Worm (Caenorhabditis elegans): Measurements from ENCODE around the gene fard-1.

Gene fard-1

DNA sequence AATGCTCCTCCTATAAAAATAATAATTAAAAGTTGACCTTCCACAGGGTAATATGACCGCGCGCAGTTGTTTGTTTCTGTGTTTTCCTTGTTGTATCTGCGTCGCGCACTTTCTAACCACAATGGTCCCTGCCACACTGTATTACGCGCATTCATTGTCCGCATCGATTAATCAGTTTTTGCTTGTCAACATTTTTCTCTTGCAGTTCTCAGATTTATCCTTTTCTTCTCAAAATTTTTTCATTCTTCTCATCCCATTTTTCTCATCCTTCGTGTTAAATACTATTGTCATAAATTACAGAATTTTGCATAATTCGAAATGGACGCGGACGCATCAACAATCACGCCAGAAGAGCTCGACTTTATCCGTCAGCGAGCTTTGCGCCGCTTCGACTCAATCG is 7.4 kb downstream of the fard-1 start, which contains the start of gene pfk-1.1:
Gene pfk-1.1 (plus strand): TSS at position 301 of the 400 bp plus-strand sequence.
- TF ChIP-seq tab-1 (GFP tag; IDR thresholded peaks at IDR 0.05) (no peak), T22C8.4 (GFP tag; IDR thresholded peaks at IDR 0.05) (no peak), flt-1 (GFP tag; IDR thresholded peaks at IDR 0.05) (no peak), med-1 (GFP tag; optimal IDR thresholded peaks at IDR 0.05; ENCODE audit: insufficient read depth) (no peak), klf-2 (GFP tag; conservative IDR thresholded peaks at IDR 0.05) (no peak), ztf-29 (GFP tag; IDR thresholded peaks at IDR 0.05) (no peak), ztf-23 (GFP tag; IDR thresholded peaks at IDR 0.05) (no peak)

DNA sequence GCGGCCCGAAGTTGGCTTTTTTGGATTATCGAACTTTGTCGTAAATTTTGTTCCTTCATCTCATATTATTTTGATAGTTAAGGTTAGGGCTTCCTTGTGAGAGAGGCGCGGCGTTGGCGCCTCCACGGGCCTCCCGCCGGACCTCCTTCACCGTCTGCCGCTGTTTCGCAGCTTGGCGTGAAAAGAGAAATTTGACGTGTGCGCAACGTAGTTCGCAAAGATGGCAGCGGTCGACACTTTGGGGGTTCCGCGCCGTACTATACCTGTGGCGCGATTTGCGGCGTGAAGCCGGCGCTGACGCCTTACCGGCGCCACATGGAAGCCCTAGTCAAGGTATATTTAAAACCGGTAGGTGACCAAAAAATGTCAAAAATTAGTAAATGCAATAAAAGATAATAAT is 9.2 kb downstream of the fard-1 start:
- TF ChIP-seq klf-2 (GFP tag; conservative IDR thresholded peaks at IDR 0.05) (no peak), med-1 (GFP tag; optimal IDR thresholded peaks at IDR 0.05; ENCODE audit: insufficient read depth) (no peak), flt-1 (GFP tag; IDR thresholded peaks at IDR 0.05) (no peak), ztf-23 (GFP tag; IDR thresholded peaks at IDR 0.05) (no peak), cog-1 (tag; optimal IDR thresholded peaks at IDR 0.05) (no peak), ref-1 (GFP tag; conservative IDR thresholded peaks at IDR 0.05) (no peak), ztf-29 (GFP tag; IDR thresholded peaks at IDR 0.05) (no peak), T22C8.4 (GFP tag; IDR thresholded peaks at IDR 0.05) (no peak), tab-1 (GFP tag; IDR thresholded peaks at IDR 0.05) (no peak)

DNA sequence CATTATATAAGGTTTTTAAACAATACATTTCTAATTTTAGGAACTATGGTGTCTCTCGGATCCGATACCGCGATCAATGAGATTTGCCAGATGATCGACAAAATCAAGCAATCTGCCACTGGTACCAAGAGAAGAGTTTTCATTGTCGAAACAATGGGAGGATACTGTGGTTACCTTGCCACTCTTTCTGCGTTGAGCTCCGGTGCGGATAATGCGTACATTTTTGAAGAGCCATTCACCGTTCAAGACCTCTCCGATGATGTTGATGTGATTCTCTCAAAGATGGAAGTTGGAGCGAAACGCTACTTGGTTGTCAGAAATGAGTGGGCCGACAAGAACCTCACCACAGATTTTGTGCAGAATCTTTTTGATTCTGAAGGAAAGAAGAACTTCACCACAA is 10.4 kb downstream of the fard-1 start:
- TF ChIP-seq ztf-23 (GFP tag; IDR thresholded peaks at IDR 0.05) (no peak), ref-1 (GFP tag; conservative IDR thresholded peaks at IDR 0.05) (no peak), med-1 (GFP tag; optimal IDR thresholded peaks at IDR 0.05; ENCODE audit: insufficient read depth) (no peak), flt-1 (GFP tag; IDR thresholded peaks at IDR 0.05) (no peak), tab-1 (GFP tag; IDR thresholded peaks at IDR 0.05) (no peak), cog-1 (tag; optimal IDR thresholded peaks at IDR 0.05) (no peak), klf-2 (GFP tag; conservative IDR thresholded peaks at IDR 0.05) (no peak), ztf-29 (GFP tag; IDR thresholded peaks at IDR 0.05) (no peak), T22C8.4 (GFP tag; IDR thresholded peaks at IDR 0.05) (no peak)

DNA sequence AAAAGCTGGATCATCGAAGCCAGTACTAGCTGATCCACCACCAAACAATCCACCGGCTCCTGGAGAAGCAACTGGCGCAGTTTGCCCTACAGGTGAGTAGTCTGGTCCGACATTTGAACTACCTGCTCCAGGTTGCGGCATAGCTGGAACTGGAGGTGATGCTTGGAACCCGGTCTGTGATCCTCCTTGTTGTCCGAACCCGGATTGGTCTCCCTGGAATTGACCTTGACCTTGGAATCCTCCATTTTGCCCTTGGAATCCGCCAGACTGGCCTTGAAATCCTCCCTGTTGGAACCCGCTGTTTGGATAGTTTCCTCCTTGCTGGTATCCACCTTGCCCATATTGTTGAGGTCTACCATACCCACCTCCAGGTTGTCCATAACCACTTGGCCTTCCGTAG is 12.8 kb downstream of the fard-1 start:
- no peak for TF ChIP-seq klf-2 (GFP tag; conservative IDR thresholded peaks at IDR 0.05)
- no peak for TF ChIP-seq flt-1 (GFP tag; IDR thresholded peaks at IDR 0.05)
- no peak for TF ChIP-seq ref-1 (GFP tag; conservative IDR thresholded peaks at IDR 0.05)
- no peak for TF ChIP-seq ztf-23 (GFP tag; IDR thresholded peaks at IDR 0.05)
- TF ChIP-seq ztf-29 (GFP tag; IDR thresholded peaks at IDR 0.05) = no peak
- no peak for TF ChIP-seq med-1 (GFP tag; optimal IDR thresholded peaks at IDR 0.05; ENCODE audit: insufficient read depth)
- no peak for TF ChIP-seq cog-1 (tag; optimal IDR thresholded peaks at IDR 0.05)
- no peak for TF ChIP-seq tab-1 (GFP tag; IDR thresholded peaks at IDR 0.05)
- TF ChIP-seq T22C8.4 (GFP tag; IDR thresholded peaks at IDR 0.05) = no peak

ce11 chrX:2946508-2947005 is 13.4 kb downstream of the fard-1 start, which contains the start of the genes Y41G9A.10 and Y41G9A.5:
Gene Y41G9A.10, minus strand, starts transcription at chrX:2946558.
Gene Y41G9A.5, plus strand, starts transcription at chrX:2946667.
- no peak for TF ChIP-seq ztf-23 (GFP tag; IDR thresholded peaks at IDR 0.05)
- no peak for TF ChIP-seq ref-1 (GFP tag; conservative IDR thresholded peaks at IDR 0.05)
- TF ChIP-seq cog-1 (tag; optimal IDR thresholded peaks at IDR 0.05) = no peak
- no peak for TF ChIP-seq klf-2 (GFP tag; conservative IDR thresholded peaks at IDR 0.05)

- TF ChIP-seq ztf-23 (GFP tag; IDR thresholded peaks at IDR 0.05) (no peak), klf-2 (GFP tag; conservative IDR thresholded peaks at IDR 0.05) (no peak), ztf-29 (GFP tag; IDR thresholded peaks at IDR 0.05) (no peak), med-1 (GFP tag; optimal IDR thresholded peaks at IDR 0.05; ENCODE audit: insufficient read depth) (no peak), T22C8.4 (GFP tag; IDR thresholded peaks at IDR 0.05) (no peak), tab-1 (GFP tag; IDR thresholded peaks at IDR 0.05) (no peak), cog-1 (tag; optimal IDR thresholded peaks at IDR 0.05) (no peak), ref-1 (GFP tag; conservative IDR thresholded peaks at IDR 0.05) (no peak), flt-1 (GFP tag; IDR thresholded peaks at IDR 0.05) (no peak)
Observed at ce11 chrX:2950234-2950633, 17.1 kb downstream of the fard-1 start.

ce11 chrX:2953522-2954032 is 20.4 kb downstream of the fard-1 start:
- TF ChIP-seq T22C8.4 (GFP tag; IDR thresholded peaks at IDR 0.05) = no peak

ce11 chrX:2955628-2956027 is 22.5 kb downstream of the fard-1 start:
- TF ChIP-seq T22C8.4 (GFP tag; IDR thresholded peaks at IDR 0.05) (no peak), flt-1 (GFP tag; IDR thresholded peaks at IDR 0.05) (no peak)

- TF ChIP-seq ztf-29 (GFP tag; IDR thresholded peaks at IDR 0.05) (no peak), ref-1 (GFP tag; conservative IDR thresholded peaks at IDR 0.05) (no peak), klf-2 (GFP tag; conservative IDR thresholded peaks at IDR 0.05) (no peak), tab-1 (GFP tag; IDR thresholded peaks at IDR 0.05) (no peak), med-1 (GFP tag; optimal IDR thresholded peaks at IDR 0.05; ENCODE audit: insufficient read depth) (no peak), T22C8.4 (GFP tag; IDR thresholded peaks at IDR 0.05) (no peak), cog-1 (tag; optimal IDR thresholded peaks at IDR 0.05) (no peak), flt-1 (GFP tag; IDR thresholded peaks at IDR 0.05) (no peak), ztf-23 (GFP tag; IDR thresholded peaks at IDR 0.05) (no peak)
Observed at ce11 chrX:2957446-2957985, 24.4 kb downstream of the fard-1 start, which contains the start of gene gbb-1. Gene gbb-1, plus strand, starts transcription at chrX:2957935.

ce11 chrX:2960703-2961102 is 27.5 kb downstream of the fard-1 start:
- TF ChIP-seq tab-1 (GFP tag; IDR thresholded peaks at IDR 0.05) (no peak), flt-1 (GFP tag; IDR thresholded peaks at IDR 0.05) (0 out of 2 replicates have a peak, but pooled peaks have one; percentile 15)

All from whole organism, midembryonic.